Worm (Caenorhabditis elegans) whole organism, L4 larva: ENCODE results near the gene T13A10.2.

ENCODE experiments used
- T26A8.4 ChIP-seq: fragments of 200-800 bp; sonication (Bioruptor generic); IDR thresholded peaks from 2 replicates; pipeline ENCODE4 v1.3.6; 2022; ENCODE audit warnings: missing genetic modification characterization, missing compliant biosample characterization
- Y105C5A.15 ChIP-seq: fragments of 200-800 bp; sonication (Bioruptor generic); IDR thresholded peaks from 2 replicates; pipeline ENCODE4 v1.3.6; 2022; ENCODE audit warnings: missing genetic modification characterization, missing compliant biosample characterization
- Y5F2A.4 ChIP-seq: fragments of 200-800 bp; sonication (Bioruptor generic); optimal IDR thresholded peaks from 2 replicates; lab custom pipeline; 2018; ENCODE audit warnings: mild to moderate bottlenecking, missing genetic modification characterization, missing compliant biosample characterization
- Y75B8A.6 ChIP-seq: fragments of 200-800 bp; sonication (Bioruptor generic); IDR thresholded peaks from 2 replicates; pipeline ENCODE4 v1.3.6; 2022; ENCODE audit warnings: missing genetic modification reagents, missing genetic modification characterization, missing compliant biosample characterization
- ZK337.2 ChIP-seq: fragments of 200-800 bp; sonication (Bioruptor generic); IDR thresholded peaks from 2 replicates; pipeline ENCODE4 v1.3.6; 2022; ENCODE audit warnings: missing genetic modification reagents, missing genetic modification characterization, missing compliant biosample characterization
- aha-1 ChIP-seq: fragments of 150-350 bp; peaks from one replicate; lab custom pipeline; 2014; ENCODE audit warnings: missing biosample characterization, missing genetic modification characterization
- aly-2 ChIP-seq: sonication (generic microtip); optimal IDR thresholded peaks from 2 replicates; lab custom pipeline; 2018; ENCODE audit warnings: missing biosample characterization, missing genetic modification characterization
- ama-1 ChIP-seq: fragments of 150-350 bp; optimal IDR thresholded peaks from 2 replicates; lab custom pipeline; 2014; ENCODE audit warnings: inconsistent platforms, mixed read lengths
- ces-1 ChIP-seq: fragments of 150-350 bp; sonication (generic microtip); optimal IDR thresholded peaks from 4 replicates; lab custom pipeline; 2014; ENCODE audit warnings: missing biosample characterization, missing genetic modification reagents, missing genetic modification characterization
- ctbp-1 ChIP-seq: fragments of 200-800 bp; sonication (Bioruptor generic); IDR thresholded peaks from 2 replicates; pipeline ENCODE4 v1.3.6; 2022; ENCODE audit warnings: missing genetic modification reagents, missing genetic modification characterization, missing compliant biosample characterization
- daf-12 ChIP-seq: fragments of 150-350 bp; optimal IDR thresholded peaks from 2 replicates; lab custom pipeline; 2014; ENCODE audit warnings: missing biosample characterization, missing genetic modification reagents, missing genetic modification characterization
- daf-19 ChIP-seq: fragments of 200-800 bp; sonication (Bioruptor generic); conservative IDR thresholded peaks from 2 replicates; pipeline ENCODE4 v1.3.6; 2022; ENCODE audit warnings: missing genetic modification characterization, missing compliant biosample characterization
- dmd-6 ChIP-seq: fragments of 200-800 bp; sonication (Bioruptor generic); IDR thresholded peaks from 2 replicates; pipeline ENCODE4 v1.3.6; 2022; ENCODE audit warnings: missing genetic modification reagents, missing genetic modification characterization, missing compliant biosample characterization
- egl-27 ChIP-seq: sonication (generic microtip); optimal IDR thresholded peaks from 3 replicates; lab custom pipeline; 2017; ENCODE audit warnings: missing biosample characterization, missing genetic modification reagents, missing genetic modification characterization
- fkh-10 ChIP-seq: fragments of 150-350 bp; optimal IDR thresholded peaks from 2 replicates; lab custom pipeline; 2014; ENCODE audit warnings: missing biosample characterization, missing genetic modification reagents, missing genetic modification characterization
- gei-8 ChIP-seq: fragments of 200-800 bp; sonication (Bioruptor generic); optimal IDR thresholded peaks from 2 replicates; lab custom pipeline; 2018; ENCODE audit warnings: mild to moderate bottlenecking, missing genetic modification characterization, missing compliant biosample characterization
- hif-1 ChIP-seq, 2 experiments: sonication (generic microtip); optimal IDR thresholded peaks; 2 replicates each; lab custom pipeline; 2016 to 2017; ENCODE audit warnings: missing compliant biosample characterization in 2 of 2, missing genetic modification characterization in 2 of 2, missing genetic modification reagents in 2 of 2, missing genotype in 2 of 2, mild to moderate bottlenecking in 1 of 2
- hlh-30 ChIP-seq: sonication (generic microtip); optimal IDR thresholded peaks from 2 replicates; lab custom pipeline; 2017; ENCODE audit warnings: antibody characterized with exemption, mild to moderate bottlenecking, missing genetic modification characterization, missing compliant biosample characterization; ENCODE audit not compliant: insufficient read depth
- hmg-1.1 ChIP-seq: fragments of 200-800 bp; sonication (Bioruptor generic); IDR thresholded peaks from 2 replicates; pipeline ENCODE4 v1.3.6; 2022; ENCODE audit warnings: missing genetic modification reagents, missing genetic modification characterization, missing compliant biosample characterization
- lim-7 ChIP-seq: fragments of 200-800 bp; sonication (Bioruptor generic); IDR thresholded peaks from 2 replicates; pipeline ENCODE4 v1.3.6; 2022; ENCODE audit warnings: missing genetic modification characterization, missing compliant biosample characterization
- lin-29 ChIP-seq: fragments of 200-800 bp; sonication (Bioruptor generic); IDR thresholded peaks from 2 replicates; pipeline ENCODE4 v1.3.6; 2022; ENCODE audit warnings: missing genetic modification reagents, missing genetic modification characterization, missing compliant biosample characterization
- mdt-29 ChIP-seq: fragments of 200-800 bp; sonication (Bioruptor generic); IDR thresholded peaks from 2 replicates; pipeline ENCODE4 v1.3.6; 2022; ENCODE audit warnings: missing genetic modification reagents, missing genetic modification characterization, missing compliant biosample characterization
- mes-2 ChIP-seq: sonication (generic microtip); optimal IDR thresholded peaks from 2 replicates; lab custom pipeline; 2016; ENCODE audit warnings: missing genotype, mild to moderate bottlenecking, missing genetic modification characterization, missing compliant biosample characterization; ENCODE audit not compliant: poor library complexity, severe bottlenecking
- nhr-237 ChIP-seq: sonication (generic microtip); optimal IDR thresholded peaks from 2 replicates; lab custom pipeline; 2017; ENCODE audit warnings: missing biosample characterization, missing genetic modification characterization
- nhr-25 ChIP-seq: sonication (generic microtip); optimal IDR thresholded peaks from 2 replicates; lab custom pipeline; 2017; ENCODE audit warnings: missing genetic modification characterization, mild to moderate bottlenecking, missing compliant biosample characterization, antibody characterized with exemption, moderate library complexity, borderline replicate concordance; ENCODE audit not compliant: insufficient read depth
- nhr-6 ChIP-seq: fragments of 150-350 bp; optimal IDR thresholded peaks from 2 replicates; lab custom pipeline; 2014; ENCODE audit warnings: missing biosample characterization, missing genetic modification characterization
- nhr-77 ChIP-seq: fragments of 150-350 bp; optimal IDR thresholded peaks from 2 replicates; lab custom pipeline; 2014; ENCODE audit warnings: missing biosample characterization, missing genetic modification characterization
- php-3 ChIP-seq: fragments of 200-800 bp; sonication (Bioruptor generic); IDR thresholded peaks from 2 replicates; pipeline ENCODE4 v1.3.6; 2022; ENCODE audit warnings: missing genetic modification reagents, missing genetic modification characterization, missing compliant biosample characterization
- unc-130 ChIP-seq: sonication (generic microtip); optimal IDR thresholded peaks from 2 replicates; lab custom pipeline; 2016; ENCODE audit warnings: missing genetic modification reagents, missing genetic modification characterization, missing compliant biosample characterization
- unc-62 ChIP-seq, 3 experiments: fragments of 150-350 bp in 1 of 3; sonication (generic microtip); optimal IDR thresholded peaks in 2 of 3; peaks in 1 of 3; 1 replicate in 1 of 3; 2 replicates in 2 of 3; lab custom pipeline; 2014 to 2017; ENCODE audit warnings: missing biosample characterization in 3 of 3, missing genetic modification characterization in 3 of 3, missing genetic modification reagents in 3 of 3, missing genotype in 1 of 3
- zfp-2 ChIP-seq: sonication (generic microtip); optimal IDR thresholded peaks from 2 replicates; lab custom pipeline; 2016; ENCODE audit warnings: mild to moderate bottlenecking, missing genetic modification characterization, missing compliant biosample characterization
- zfp-3 ChIP-seq: fragments of 200-800 bp; sonication (Bioruptor generic); conservative IDR thresholded peaks from 2 replicates; pipeline ENCODE4 v1.3.6; 2022; ENCODE audit warnings: missing genetic modification reagents, missing genetic modification characterization, missing compliant biosample characterization
- ztf-11 ChIP-seq: fragments of 150-350 bp; optimal IDR thresholded peaks from 2 replicates; lab custom pipeline; 2014; ENCODE audit warnings: missing biosample characterization, missing genetic modification characterization
- ztf-7 ChIP-seq: fragments of 150-350 bp; optimal IDR thresholded peaks from 2 replicates; lab custom pipeline; 2014; ENCODE audit warnings: missing biosample characterization, missing genetic modification characterization

The T13A10.2 gene

DNA sequence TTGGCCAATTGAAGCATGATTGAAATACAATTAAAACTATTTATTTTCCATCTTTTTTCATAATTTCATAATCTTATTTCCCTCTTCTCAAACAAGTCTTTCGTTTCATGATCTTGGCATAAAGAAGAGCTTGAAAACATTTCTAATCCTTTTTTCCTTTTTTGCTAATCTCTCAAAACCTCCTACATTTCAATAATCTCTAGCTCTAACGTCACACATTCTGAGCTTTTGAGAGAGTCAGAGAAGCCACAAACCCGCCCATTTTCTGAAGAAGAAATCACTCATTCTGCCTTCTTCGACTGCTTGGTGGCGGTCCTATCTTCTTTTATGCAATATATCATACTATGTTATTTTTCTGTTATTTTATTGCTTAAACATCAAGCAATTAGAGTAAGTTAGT is 3.5 kb upstream of the T13A10.2 start, which contains the start of gene F58F9.1:
TSS of gene F58F9.1 (plus strand) at position 251 of the 400 bp plus-strand sequence.
- TF ChIP-seq nhr-237 (tag; lab: Kevin White, UChicago) (no peak), nhr-6 (tag; lab: Kevin White, UChicago) (no peak), mes-2 (no peak), ztf-11 (tag; lab: Kevin White, UChicago) (no peak), zfp-2 (tag; lab: Kevin White, UChicago) (no peak), php-3 (GFP tag; lab: Robert Waterston, UW) (no peak), ama-1 (lab: Kevin White, UChicago) (no peak), aha-1 (tag; lab: Kevin White, UChicago) (peak; percentile 44), gei-8 (GFP tag; lab: Kevin White, UChicago) (no peak), unc-62 (GFP tag; optimal IDR thresholded peaks at IDR 0.05 in 1 of 2; lab: Kevin White, UChicago) (peak in 1 of 2 experiments; percentile 16), unc-62 (tag; optimal IDR thresholded peaks at IDR 0.05; lab: Kevin White, UChicago) (no peak), nhr-25 (no peak), unc-130 (GFP tag; lab: Kevin White, UChicago) (no peak), aly-2 (no peak), nhr-77 (tag; lab: Kevin White, UChicago) (no peak), hmg-1.1 (GFP tag; lab: Robert Waterston, UW) (no peak), hlh-30 (tag; lab: Kevin White, UChicago) (peak; percentile 6), egl-27 (tag; lab: Kevin White, UChicago) (no peak)

- TF ChIP-seq hmg-1.1 (GFP tag; lab: Robert Waterston, UW) (no peak), ces-1 (GFP tag; lab: Kevin White, UChicago) (no peak), mdt-29 (GFP tag; lab: Robert Waterston, UW) (no peak), ama-1 (lab: Kevin White, UChicago) (no peak), fkh-10 (GFP tag; lab: Kevin White, UChicago) (no peak), Y5F2A.4 (GFP tag; lab: Kevin White, UChicago) (no peak), unc-62 (GFP tag; optimal IDR thresholded peaks at IDR 0.05 in 1 of 2; lab: Kevin White, UChicago) (no peak), unc-62 (tag; optimal IDR thresholded peaks at IDR 0.05; lab: Kevin White, UChicago) (no peak), daf-12 (tag; lab: Kevin White, UChicago) (no peak), lin-29 (GFP tag; lab: Robert Waterston, UW) (no peak), Y75B8A.6 (no peak), hif-1 (tag; optimal IDR thresholded peaks at IDR 0.05; lab: Kevin White, UChicago) (no peak), ZK337.2 (GFP tag; lab: Robert Waterston, UW) (no peak)
These were observed 1.5 kb downstream of the T13A10.2 start, which contains the start of gene T13A10.64 for ce11 chrIV:6254635-6255034. TSS of gene T13A10.64 (plus strand) at chrIV:6254935.

DNA sequence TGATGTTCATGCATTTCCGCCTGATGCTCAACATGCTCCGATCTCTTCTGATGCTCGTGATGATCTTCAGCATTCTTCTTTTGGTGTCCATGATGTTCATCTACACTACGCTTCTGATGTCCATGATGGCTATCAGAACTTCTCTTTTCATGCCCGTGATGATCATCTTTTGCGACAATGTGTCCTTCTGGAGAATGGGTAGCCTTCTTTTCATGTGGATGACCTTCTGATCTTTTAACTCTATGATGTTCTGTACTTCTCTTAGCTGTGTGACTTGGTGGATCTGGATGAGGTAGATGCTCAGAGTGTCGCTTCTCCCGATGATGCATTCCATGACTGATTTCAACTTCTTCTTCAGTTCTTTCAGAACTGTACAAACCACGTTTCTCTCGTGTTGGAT is 5.9 kb downstream of the T13A10.2 start:
- TF ChIP-seq unc-62 (GFP tag; optimal IDR thresholded peaks at IDR 0.05 in 1 of 2; lab: Kevin White, UChicago) (peak in 1 of 2 experiments; percentile 90), unc-62 (tag; optimal IDR thresholded peaks at IDR 0.05; lab: Kevin White, UChicago) (no peak), ztf-11 (tag; lab: Kevin White, UChicago) (no peak)

- TF ChIP-seq ama-1 (lab: Kevin White, UChicago) = no peak
- TF ChIP-seq aha-1 (tag; lab: Kevin White, UChicago) = no peak
- no peak for TF ChIP-seq hmg-1.1 (GFP tag; lab: Robert Waterston, UW)
- TF ChIP-seq aly-2 = no peak
- no peak for TF ChIP-seq daf-19 (GFP tag; lab: Robert Waterston, UW)
- no peak for TF ChIP-seq T26A8.4 (GFP tag; lab: Robert Waterston, UW)
These were observed 6.6 kb downstream of the T13A10.2 start, which contains the start of gene nlp-16 for ce11 chrIV:6259732-6260131. TSS of gene nlp-16 (minus strand) at chrIV:6259832.

DNA sequence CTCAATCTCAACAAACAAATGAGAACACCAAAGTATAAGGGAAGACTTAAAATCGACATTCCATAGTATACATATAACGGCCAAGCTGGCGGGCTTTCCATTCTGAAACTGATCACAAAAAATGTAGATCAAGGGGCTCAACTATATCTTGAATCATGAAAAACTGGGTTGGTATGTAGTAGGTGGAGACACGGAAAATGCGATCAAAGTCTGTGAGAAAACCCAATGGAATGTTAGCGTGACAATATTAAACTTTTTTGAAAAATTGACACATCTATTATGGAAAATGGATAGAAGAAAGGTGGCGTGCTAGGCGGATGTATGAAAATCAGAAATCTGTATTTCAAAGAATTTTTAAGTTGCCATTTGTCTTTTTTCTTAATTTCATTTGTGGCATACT is 10.1 kb downstream of the T13A10.2 start, which contains the start of gene srv-28:
TSS of gene srv-28 (minus strand) at position 101 of the 400 bp plus-strand sequence.
- TF ChIP-seq dmd-6 (GFP tag; lab: Robert Waterston, UW) = no peak
- no peak for TF ChIP-seq Y105C5A.15
- no peak for TF ChIP-seq zfp-3 (GFP tag; lab: Robert Waterston, UW)
- TF ChIP-seq T26A8.4 (GFP tag; lab: Robert Waterston, UW) = no peak
- TF ChIP-seq ctbp-1 = no peak
- no peak for TF ChIP-seq ztf-7 (tag; lab: Kevin White, UChicago)
- TF ChIP-seq aha-1 (tag; lab: Kevin White, UChicago) = peak; percentile 7
- TF ChIP-seq unc-62 (GFP tag; optimal IDR thresholded peaks at IDR 0.05 in 1 of 2; lab: Kevin White, UChicago) = peak in 1 of 2 experiments; percentile 33
- TF ChIP-seq unc-62 (tag; optimal IDR thresholded peaks at IDR 0.05; lab: Kevin White, UChicago) = no peak
- TF ChIP-seq lim-7 (GFP tag; lab: Robert Waterston, UW) = no peak
